Fruit fly (Drosophila melanogaster): ENCODE data around the gene CG34377.

DNA sequence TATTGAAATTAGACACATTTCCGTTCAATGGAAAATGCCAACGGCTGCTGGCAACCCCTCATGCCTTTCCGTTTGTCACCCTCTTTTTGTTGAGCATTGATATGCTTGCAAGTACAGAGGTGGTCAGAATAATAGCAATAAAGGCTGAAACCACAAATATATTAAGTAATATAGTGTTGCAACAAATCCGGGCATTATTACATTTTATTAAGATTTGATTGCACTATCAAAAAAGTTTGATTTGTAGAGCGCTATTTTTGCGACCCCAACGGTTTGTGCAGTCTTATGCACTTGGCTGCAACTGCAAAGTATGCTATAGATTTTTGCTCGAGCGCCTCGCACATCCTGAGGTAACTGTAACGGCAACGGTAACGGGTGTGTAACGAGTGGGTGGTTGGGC lies 63.7 kb downstream of the CG34377 start:
- TF ChIP-seq ttk (optimal IDR thresholded peaks at IDR 0.05) (no peak), psq (optimal IDR thresholded peaks at IDR 0.05) (no peak), insv (optimal IDR thresholded peaks at IDR 0.05) (no peak), Sin3A (optimal IDR thresholded peaks at IDR 0.05) (no peak), h (optimal IDR thresholded peaks at IDR 0.05) (no peak), Myc (optimal IDR thresholded peaks at IDR 0.05) (no peak)

All from Kc167 (cell line).